Worm (Caenorhabditis elegans): ENCODE results near the gene lat-2.

lat-2 gene

ce11 chrII:4334448-4334847, 24.4 kb upstream of the lat-2 start, which contains the start of gene madf-3:
madf-3 (plus strand) TSS chrII:4334748.
- TF ChIP-seq mep-1 (tag; optimal IDR thresholded peaks at IDR 0.05), result no peak
- TF ChIP-seq blmp-1 (tag; optimal IDR thresholded peaks at IDR 0.05), result no peak
- no peak for TF ChIP-seq sem-2 (GFP tag; optimal IDR thresholded peaks at IDR 0.05)
- TF ChIP-seq ceh-83 (GFP tag; optimal IDR thresholded peaks at IDR 0.05), result no peak
- TF ChIP-seq unc-120 (tag; optimal IDR thresholded peaks at IDR 0.05; ENCODE audit: poor library complexity, severe bottlenecking), result no peak
- no peak for TF ChIP-seq bed-3 (GFP tag; optimal IDR thresholded peaks at IDR 0.05)
- no peak for TF ChIP-seq drap-1 (GFP tag; optimal IDR thresholded peaks at IDR 0.05)
- TF ChIP-seq mls-2 (tag; optimal IDR thresholded peaks at IDR 0.05), result no peak
- TF ChIP-seq pha-4 (tag; optimal IDR thresholded peaks at IDR 0.05), result no peak
- no peak for TF ChIP-seq nhr-28 (tag; optimal IDR thresholded peaks at IDR 0.05)
- no peak for TF ChIP-seq ceh-43 (GFP tag; optimal IDR thresholded peaks at IDR 0.05)
- no peak for TF ChIP-seq unc-39 (tag; optimal IDR thresholded peaks at IDR 0.05)
- TF ChIP-seq zip-8 (tag; optimal IDR thresholded peaks at IDR 0.05), result no peak

ce11 chrII:4337731-4338130, 21.1 kb upstream of the lat-2 start:
- no peak for TF ChIP-seq lin-13 (tag; optimal IDR thresholded peaks at IDR 0.05)
- TF ChIP-seq tbx-8 (GFP tag; optimal IDR thresholded peaks at IDR 0.05), result no peak
- TF ChIP-seq sptf-1 (tag; optimal IDR thresholded peaks at IDR 0.05), result no peak
- no peak for TF ChIP-seq ceh-39 (tag; optimal IDR thresholded peaks at IDR 0.05)
- TF ChIP-seq blmp-1 (tag; optimal IDR thresholded peaks at IDR 0.05), result no peak
- no peak for TF ChIP-seq flh-1 (GFP tag; optimal IDR thresholded peaks at IDR 0.05)
- no peak for TF ChIP-seq elt-3 (tag; optimal IDR thresholded peaks at IDR 0.05)
- TF ChIP-seq ham-2 (GFP tag; optimal IDR thresholded peaks at IDR 0.05), result no peak
- no peak for TF ChIP-seq ztf-11 (tag; optimal IDR thresholded peaks at IDR 0.05)
- no peak for TF ChIP-seq hlh-1 (tag; optimal IDR thresholded peaks at IDR 0.05)
- TF ChIP-seq zip-8 (tag; optimal IDR thresholded peaks at IDR 0.05), result no peak
- TF ChIP-seq unc-39 (tag; optimal IDR thresholded peaks at IDR 0.05), result no peak
- TF ChIP-seq sem-2 (GFP tag; optimal IDR thresholded peaks at IDR 0.05), result no peak
- no peak for TF ChIP-seq drap-1 (GFP tag; optimal IDR thresholded peaks at IDR 0.05)
- TF ChIP-seq elt-1 (tag; optimal IDR thresholded peaks at IDR 0.05; ENCODE audit: borderline replicate concordance, insufficient read depth), result no peak
- no peak for TF ChIP-seq ceh-43 (GFP tag; optimal IDR thresholded peaks at IDR 0.05)
- TF ChIP-seq nhr-76 (tag; optimal IDR thresholded peaks at IDR 0.05), result no peak
- no peak for TF ChIP-seq mep-1 (tag; optimal IDR thresholded peaks at IDR 0.05)
- no peak for TF ChIP-seq lsy-2 (tag; optimal IDR thresholded peaks at IDR 0.05)

- no peak for TF ChIP-seq ham-2 (GFP tag; optimal IDR thresholded peaks at IDR 0.05)
- TF ChIP-seq zip-8 (tag; optimal IDR thresholded peaks at IDR 0.05), result no peak
- no peak for TF ChIP-seq lsy-2 (tag; optimal IDR thresholded peaks at IDR 0.05)
- no peak for TF ChIP-seq mep-1 (tag; optimal IDR thresholded peaks at IDR 0.05)
- no peak for TF ChIP-seq blmp-1 (tag; optimal IDR thresholded peaks at IDR 0.05)
- no peak for TF ChIP-seq ceh-83 (GFP tag; optimal IDR thresholded peaks at IDR 0.05)
- TF ChIP-seq nhr-237 (tag; optimal IDR thresholded peaks at IDR 0.05), result no peak
- no peak for TF ChIP-seq unc-39 (tag; optimal IDR thresholded peaks at IDR 0.05)
- no peak for TF ChIP-seq sem-2 (GFP tag; optimal IDR thresholded peaks at IDR 0.05)
- TF ChIP-seq snpc-4 (tag; optimal IDR thresholded peaks at IDR 0.05), result no peak
- no peak for TF ChIP-seq hlh-1 (tag; optimal IDR thresholded peaks at IDR 0.05)
- no peak for TF ChIP-seq tbx-8 (GFP tag; optimal IDR thresholded peaks at IDR 0.05)
Measured at ce11 chrII:4339882-4340281, 19.0 kb upstream of the lat-2 start, which contains the start of gene athp-2. athp-2 (plus strand) TSS chrII:4340182.

ce11 chrII:4341484-4341883, 17.4 kb upstream of the lat-2 start:
- TF ChIP-seq nhr-2 (tag; optimal IDR thresholded peaks at IDR 0.05), result no peak

ce11 chrII:4344317-4344716, 14.5 kb upstream of the lat-2 start:
- TF ChIP-seq mab-5 (tag; optimal IDR thresholded peaks at IDR 0.05), result no peak

ce11 chrII:4350888-4351287, 8.0 kb upstream of the lat-2 start, which contains the start of gene H20J04.9:
H20J04.9 (plus strand) TSS chrII:4351188.
- TF ChIP-seq sem-2 (GFP tag; optimal IDR thresholded peaks at IDR 0.05), result no peak
- no peak for TF ChIP-seq flh-1 (GFP tag; optimal IDR thresholded peaks at IDR 0.05)
- TF ChIP-seq unc-120 (tag; optimal IDR thresholded peaks at IDR 0.05; ENCODE audit: poor library complexity, severe bottlenecking), result no peak
